Worm (Caenorhabditis elegans): ENCODE results near the gene T19D7.5.

DNA sequence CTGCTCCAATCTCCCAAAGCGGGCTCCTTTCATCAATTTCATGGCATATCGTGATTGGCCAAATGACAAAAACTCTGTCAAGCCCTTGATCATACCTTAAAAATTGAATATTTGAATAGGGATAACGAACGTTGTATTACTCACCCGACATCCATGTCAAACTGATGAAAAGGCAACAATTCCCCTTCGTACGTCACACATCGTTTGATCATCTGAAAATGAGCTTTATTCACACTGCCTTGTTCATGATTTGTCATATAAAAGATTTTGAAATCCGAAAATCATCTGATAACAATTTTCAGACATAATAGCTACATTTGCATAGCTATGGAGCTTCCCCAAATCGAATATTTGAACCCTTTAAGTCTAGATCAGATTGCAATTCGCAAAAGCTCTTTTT lies 40.5 kb upstream of the T19D7.5 start, which contains the start of gene M02A10.1:
- TF ChIP-seq W03F9.2 (tag; optimal IDR thresholded peaks at IDR 0.05) = no peak
- TF ChIP-seq him-1 (tag; optimal IDR thresholded peaks at IDR 0.05) = no peak
- no peak for TF ChIP-seq dao-5 (tag; optimal IDR thresholded peaks at IDR 0.05)

Data from whole organism, L4/young adult.